Worm (Caenorhabditis elegans): ENCODE measurements around the gene K12D12.5.
A peak's percentile ranks its signal among the peaks of the same experiment; 100 is the strongest.

The K12D12.5 gene

DNA sequence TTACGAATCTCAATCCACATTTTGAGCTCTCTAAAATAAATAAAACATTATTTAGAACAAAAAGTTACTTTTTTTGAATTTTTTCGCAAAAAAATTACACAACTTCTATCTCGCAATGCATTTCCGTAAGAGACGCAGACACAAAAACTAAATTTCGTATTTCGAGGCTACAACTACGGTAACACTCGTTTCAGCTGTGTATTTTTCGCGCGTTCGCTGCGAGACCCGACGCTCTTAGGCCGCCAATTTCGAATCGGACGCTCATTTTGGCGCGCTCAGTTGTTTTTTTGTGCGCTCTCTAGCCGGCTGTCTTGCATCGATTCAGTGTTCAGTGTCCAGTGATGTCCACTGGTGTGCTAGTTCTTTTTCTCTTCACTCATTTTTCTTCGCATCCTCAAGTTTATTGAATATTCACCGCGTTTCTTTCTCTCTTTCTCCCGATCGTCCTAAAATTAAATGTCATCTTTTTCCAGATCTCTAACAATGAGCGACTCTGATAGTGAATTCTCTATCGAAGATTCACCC lies 13.9 kb downstream of the K12D12.5 start, which contains the start of the genes npp-3 and top-2 (continued):
- TF ChIP-seq nfyb-1 (GFP tag; IDR thresholded peaks at IDR 0.05) (peak; percentile 97), lin-35 (GFP tag; optimal IDR thresholded peaks at IDR 0.05) (peak; percentile 85 to 97 (median 86)), nhr-179 (tag; optimal IDR thresholded peaks at IDR 0.05) (no peak), madf-6 (GFP tag; IDR thresholded peaks at IDR 0.05) (peak; percentile 99), snpc-1.1 (tag; optimal IDR thresholded peaks at IDR 0.05; ENCODE audit: insufficient read depth) (peak; percentile 39), madf-3 (GFP tag; IDR thresholded peaks at IDR 0.05) (peak; percentile 96), F23B12.7 (tag; optimal IDR thresholded peaks at IDR 0.05; ENCODE audit: insufficient read depth) (peak; percentile 88), snpc-4 (GFP tag; optimal IDR thresholded peaks at IDR 0.05) (peak; percentile 55), snpc-4 (tag; optimal IDR thresholded peaks at IDR 0.05) (peak; percentile 52 to 87 (median 81)), mel-28 (tag; optimal IDR thresholded peaks at IDR 0.05; ENCODE audit: borderline replicate concordance) (no peak), pha-4 (tag; optimal IDR thresholded peaks at IDR 0.05) (no peak), ccch-3 (GFP tag; optimal IDR thresholded peaks at IDR 0.05) (no peak), ztf-26 (tag; optimal IDR thresholded peaks at IDR 0.05) (peak; percentile 21), attf-5 (GFP tag; optimal IDR thresholded peaks at IDR 0.05) (peak; percentile 97), zfh-2 (GFP tag; conservative IDR thresholded peaks at IDR 0.05) (peak; percentile 79), tbp1 (GFP tag; optimal IDR thresholded peaks at IDR 0.05) (peak; percentile 74), sea-2 (GFP tag; IDR thresholded peaks at IDR 0.05) (no peak), C17E4.6 (GFP tag; IDR thresholded peaks at IDR 0.05) (peak; percentile 97), Y95B8A.8 (GFP tag; IDR thresholded peaks at IDR 0.05) (peak; percentile 90), D2030.7 (GFP tag; IDR thresholded peaks at IDR 0.05) (peak; percentile 96), ceh-100 (GFP tag; IDR thresholded peaks at IDR 0.05) (peak; percentile 88), hmg-1.2 (GFP tag; IDR thresholded peaks at IDR 0.05) (peak; percentile 95), F49E8.2 (tag; optimal IDR thresholded peaks at IDR 0.05; ENCODE audit: insufficient read depth) (peak; percentile 91), xnd-1 (tag; optimal IDR thresholded peaks at IDR 0.05) (peak; percentile 95), lin-54 (GFP tag; optimal IDR thresholded peaks at IDR 0.05) (peak; percentile 98), lin-26 (GFP tag; IDR thresholded peaks at IDR 0.05) (peak; percentile 11; the same call in 1 of the 2 replicates), ets-4 (GFP tag; optimal IDR thresholded peaks at IDR 0.05) (no peak), aptf-3 (GFP tag; IDR thresholded peaks at IDR 0.05) (no peak), lir-1 (GFP tag; conservative IDR thresholded peaks at IDR 0.05) (peak; percentile 91), mcd-1 (GFP tag; IDR thresholded peaks at IDR 0.05) (peak; percentile 94), hrde-1 (tag; optimal IDR thresholded peaks at IDR 0.05; ENCODE audit: borderline replicate concordance) (peak; percentile 83), F22D6.2 (tag; optimal IDR thresholded peaks at IDR 0.05) (no peak), F33H1.4 (GFP tag; IDR thresholded peaks at IDR 0.05) (peak; percentile 99), nhr-27 (tag; optimal IDR thresholded peaks at IDR 0.05) (no peak), snpc-1.3 (tag; optimal IDR thresholded peaks at IDR 0.05; ENCODE audit: insufficient read depth) (peak; percentile 88), fkh-3 (tag; optimal IDR thresholded peaks at IDR 0.05) (no peak), mes-4 (tag; optimal IDR thresholded peaks at IDR 0.05) (no peak), nfya-1 (tag; optimal IDR thresholded peaks at IDR 0.05; ENCODE audit: borderline replicate concordance, insufficient read depth) (no peak), F52B5.7 (tag; optimal IDR thresholded peaks at IDR 0.05) (no peak), athp-1 (tag; optimal IDR thresholded peaks at IDR 0.05) (peak; percentile 95), K11D2.4 (GFP tag; IDR thresholded peaks at IDR 0.05) (peak; percentile 76), tlf-1 (GFP tag; optimal IDR thresholded peaks at IDR 0.05) (peak; percentile 97), rcor-1 (GFP tag; IDR thresholded peaks at IDR 0.05) (peak; percentile 95), cebp-2 (GFP tag; IDR thresholded peaks at IDR 0.05) (no peak), B0336.3 (GFP tag; IDR thresholded peaks at IDR 0.05) (peak; percentile 96), ztf-25 (GFP tag; IDR thresholded peaks at IDR 0.05) (0 out of 2 replicates have a peak, but pooled peaks have one; percentile 11), ztf-22 (GFP tag; optimal IDR thresholded peaks at IDR 0.05) (no peak), dpl-1 (GFP tag; optimal IDR thresholded peaks at IDR 0.05) (peak; percentile 99)

All from whole organism, young adult.